Fruit fly (Drosophila melanogaster) whole organism, embryonic: ENCODE data around the gene cni.

Experiments
- Atf6 ChIP-seq: fragments of 200-800 bp; sonication (Bioruptor generic); IDR thresholded peaks from 2 replicates; pipeline ENCODE4 v1.3.6; 2022; ENCODE audit warnings: missing biosample characterization, missing genetic modification characterization
- Awh ChIP-seq: fragments of 200-800 bp; sonication (Bioruptor generic); IDR thresholded peaks from 2 replicates; pipeline ENCODE4, ENCODE4 v1.3.6; 2022; ENCODE audit warnings: missing biosample characterization, missing genetic modification characterization
- CG10366 ChIP-seq: fragments of 200-800 bp; sonication (Bioruptor generic); IDR thresholded peaks from 2 replicates; pipeline ENCODE4 v1.3.6; 2022; ENCODE audit warnings: missing biosample characterization, missing genetic modification characterization
- CG10431 ChIP-seq: fragments of 200-800 bp; sonication (Bioruptor generic); optimal IDR thresholded peaks from 3 replicates; lab custom pipeline; 2018; ENCODE audit warnings: missing biosample characterization, mild to moderate bottlenecking, missing genetic modification characterization
- CG10543 ChIP-seq: fragments of 200-800 bp; sonication (Bioruptor generic); optimal IDR thresholded peaks from 3 replicates; lab custom pipeline; 2017; ENCODE audit warnings: missing biosample characterization, mild to moderate bottlenecking, missing genetic modification characterization, moderate library complexity
- CG11247 ChIP-seq: fragments of 200-800 bp; sonication (Bioruptor generic); IDR thresholded peaks from 2 replicates; pipeline ENCODE4 v1.3.6; 2022; ENCODE audit warnings: missing biosample characterization, missing genetic modification characterization
- CG11504 ChIP-seq: fragments of 200-800 bp; sonication (Bioruptor generic); optimal IDR thresholded peaks from 3 replicates; lab custom pipeline; 2019; ENCODE audit warnings: missing biosample characterization, mild to moderate bottlenecking, missing genetic modification characterization, moderate library complexity
- CG12071 ChIP-seq: fragments of 200-800 bp; sonication (Bioruptor generic); optimal IDR thresholded peaks from 3 replicates; lab custom pipeline; 2018; ENCODE audit warnings: missing biosample characterization, mild to moderate bottlenecking, missing genetic modification characterization
- CG13424 ChIP-seq: fragments of 200-800 bp; sonication (Bioruptor generic); optimal IDR thresholded peaks from 2 replicates; lab custom pipeline; 2019; ENCODE audit warnings: missing biosample characterization, mild to moderate bottlenecking, missing genetic modification characterization, moderate library complexity
- CG15514 ChIP-seq: fragments of 200-800 bp; sonication (Bioruptor generic); optimal IDR thresholded peaks from 3 replicates; lab custom pipeline; 2017; ENCODE audit warnings: missing biosample characterization, missing genetic modification characterization, mild to moderate bottlenecking, moderate library complexity, missing genetic modification reagents
- CG17359 ChIP-seq: fragments of 200-800 bp; sonication (Bioruptor generic); optimal IDR thresholded peaks from 3 replicates; lab custom pipeline; 2018; ENCODE audit warnings: missing biosample characterization, mild to moderate bottlenecking, missing genetic modification characterization, moderate library complexity
- CG34376 ChIP-seq: fragments of 200-800 bp; sonication (Bioruptor generic); optimal IDR thresholded peaks from 2 replicates; lab custom pipeline; 2018; ENCODE audit warnings: missing biosample characterization, mild to moderate bottlenecking, missing genetic modification characterization
- CG42726 ChIP-seq: fragments of 200-800 bp; sonication (Bioruptor generic); IDR thresholded peaks from 2 replicates; pipeline ENCODE4 v1.3.6; 2022; ENCODE audit warnings: missing biosample characterization, missing genetic modification characterization; ENCODE audit not compliant: partially characterized antibody
- CG5180 ChIP-seq: fragments of 200-800 bp; sonication (Bioruptor generic); optimal IDR thresholded peaks from 3 replicates; lab custom pipeline; 2017; ENCODE audit warnings: missing biosample characterization, missing genetic modification characterization, mild to moderate bottlenecking, moderate library complexity, missing genetic modification reagents
- CG7556 ChIP-seq: fragments of 200-800 bp; sonication (Bioruptor generic); optimal IDR thresholded peaks from 2 replicates; lab custom pipeline; 2017; ENCODE audit warnings: missing biosample characterization, mild to moderate bottlenecking, missing genetic modification characterization
- CG8478 ChIP-seq: fragments of >200 bp; optimal IDR thresholded peaks from 2 replicates; lab custom pipeline; 2018
- CrebB ChIP-seq: fragments of 200-800 bp; sonication (Bioruptor generic); optimal IDR thresholded peaks from 3 replicates; lab custom pipeline; 2018; ENCODE audit warnings: missing biosample characterization, mild to moderate bottlenecking, missing genetic modification characterization
- E2f2 ChIP-seq: fragments of 200-800 bp; sonication (Bioruptor generic); IDR thresholded peaks from 2 replicates; pipeline ENCODE4 v1.3.6; 2022; ENCODE audit warnings: missing biosample characterization, missing genetic modification characterization
- Fer2 ChIP-seq: fragments of 200-800 bp; sonication (Bioruptor generic); optimal IDR thresholded peaks from 2 replicates; lab custom pipeline; 2018; ENCODE audit warnings: missing biosample characterization, mild to moderate bottlenecking, missing genetic modification characterization, moderate library complexity
- HHEX ChIP-seq: fragments of 200-800 bp; sonication (Bioruptor generic); optimal IDR thresholded peaks from 3 replicates; lab custom pipeline; 2017; ENCODE audit warnings: missing biosample characterization, mild to moderate bottlenecking, missing genetic modification characterization, missing genetic modification reagents
- Hmx ChIP-seq: fragments of 200-800 bp; sonication (Bioruptor generic); optimal IDR thresholded peaks from 2 replicates; lab custom pipeline; 2016; ENCODE audit warnings: missing biosample characterization, missing genetic modification characterization
- MTF-1 ChIP-seq: fragments of 200-800 bp; sonication (Bioruptor generic); optimal IDR thresholded peaks from 2 replicates; lab custom pipeline; 2018; ENCODE audit warnings: missing biosample characterization, mild to moderate bottlenecking, missing genetic modification characterization, borderline replicate concordance
- NC2α ChIP-seq: fragments of 200-800 bp; sonication (Bioruptor generic); optimal IDR thresholded peaks from 2 replicates; lab custom pipeline; 2016; ENCODE audit warnings: missing biosample characterization, missing genetic modification characterization
- NC2β ChIP-seq: fragments of 200-800 bp; sonication (Bioruptor generic); optimal IDR thresholded peaks from 2 replicates; lab custom pipeline; 2016; ENCODE audit warnings: missing biosample characterization, missing genetic modification characterization
- Neu2 ChIP-seq: fragments of 200-800 bp; sonication (Bioruptor generic); optimal IDR thresholded peaks from 3 replicates; lab custom pipeline; 2016; ENCODE audit warnings: missing biosample characterization, missing genetic modification characterization, borderline replicate concordance
- Trl ChIP-seq, 3 experiments: fragments of >200 bp in 2 of 3; fragments of 200-800 bp in 1 of 3; sonication (Bioruptor generic) in 1 of 3; optimal IDR thresholded peaks; 2 replicates in 1 of 3; 3 replicates in 2 of 3; lab custom pipeline; 2016 to 2017; ENCODE audit warnings: missing biosample characterization in 1 of 3, missing genetic modification characterization in 1 of 3
- al ChIP-seq: fragments of 200-800 bp; sonication (Bioruptor generic); IDR thresholded peaks from 2 replicates; pipeline ENCODE4 v1.3.6; 2022; ENCODE audit warnings: missing biosample characterization, missing genetic modification characterization
- ap ChIP-seq: fragments of 200-800 bp; sonication (Bioruptor generic); IDR thresholded peaks from 2 replicates; pipeline ENCODE4 v1.3.6; 2022; ENCODE audit warnings: missing biosample characterization, missing genetic modification characterization
- bcd ChIP-seq: fragments of 200-800 bp; sonication (Bioruptor generic); optimal IDR thresholded peaks from 2 replicates; lab custom pipeline; 2017; ENCODE audit warnings: missing biosample characterization, mild to moderate bottlenecking, missing genetic modification characterization
- chif ChIP-seq, 2 experiments: fragments of 200-800 bp; sonication (Bioruptor generic); optimal IDR thresholded peaks; 3 replicates each; lab custom pipeline; 2016; ENCODE audit warnings: missing biosample characterization in 2 of 2, missing genetic modification characterization in 2 of 2
- ci ChIP-seq: fragments of 200-800 bp; sonication (Bioruptor generic); IDR thresholded peaks from 3 replicates; pipeline ENCODE4 v1.3.6; 2022; ENCODE audit warnings: missing biosample characterization, missing genetic modification characterization
- danr ChIP-seq: fragments of 200-800 bp; sonication (Bioruptor generic); IDR thresholded peaks from 2 replicates; pipeline ENCODE4 v1.3.6; 2022; ENCODE audit warnings: missing biosample characterization, missing genetic modification characterization
- disco-r ChIP-seq: fragments of 200-800 bp; sonication (Bioruptor generic); optimal IDR thresholded peaks from 2 replicates; lab custom pipeline; 2016; ENCODE audit warnings: missing biosample characterization, missing genetic modification characterization
- fd3F ChIP-seq: fragments of 200-800 bp; sonication (Bioruptor generic); optimal IDR thresholded peaks from 2 replicates; lab custom pipeline; 2018; ENCODE audit warnings: missing biosample characterization, mild to moderate bottlenecking, missing genetic modification characterization, moderate library complexity
- fd96Cb ChIP-seq: fragments of 200-800 bp; sonication (Bioruptor generic); optimal IDR thresholded peaks from 2 replicates; lab custom pipeline; 2018; ENCODE audit warnings: missing biosample characterization, mild to moderate bottlenecking, missing genetic modification characterization, moderate library complexity
- gem ChIP-seq: fragments of 200-800 bp; sonication (Bioruptor generic); optimal IDR thresholded peaks from 2 replicates; lab custom pipeline; 2019; ENCODE audit warnings: missing biosample characterization, mild to moderate bottlenecking, missing genetic modification characterization, moderate library complexity
- grn ChIP-seq: fragments of 200-800 bp; sonication (Bioruptor generic); optimal IDR thresholded peaks from 3 replicates; lab custom pipeline; 2017; ENCODE audit warnings: missing biosample characterization, missing genetic modification characterization
- her ChIP-seq: fragments of 200-800 bp; sonication (Bioruptor generic); optimal IDR thresholded peaks from 2 replicates; lab custom pipeline; 2016; ENCODE audit warnings: missing biosample characterization, missing genetic modification characterization
- kni ChIP-seq: fragments of 200-800 bp; sonication (Bioruptor generic); optimal IDR thresholded peaks from 3 replicates; lab custom pipeline; 2017; ENCODE audit warnings: mild to moderate bottlenecking, missing biosample characterization, missing genetic modification reagents, missing genetic modification characterization
- lab ChIP-seq: fragments of 200-800 bp; sonication (Bioruptor generic); optimal IDR thresholded peaks from 3 replicates; lab custom pipeline; 2017; ENCODE audit warnings: missing biosample characterization, missing genetic modification characterization, mild to moderate bottlenecking, moderate library complexity, missing genetic modification reagents
- nau ChIP-seq: fragments of 200-800 bp; sonication (Bioruptor generic); optimal IDR thresholded peaks from 3 replicates; lab custom pipeline; 2017; ENCODE audit warnings: missing biosample characterization, mild to moderate bottlenecking, missing genetic modification characterization, missing genetic modification reagents
- org-1 ChIP-seq: fragments of 200-800 bp; sonication (Bioruptor generic); optimal IDR thresholded peaks from 2 replicates; lab custom pipeline; 2017; ENCODE audit warnings: missing biosample characterization, missing genetic modification characterization
- schlank ChIP-seq: fragments of 200-800 bp; sonication (Bioruptor generic); optimal IDR thresholded peaks from 2 replicates; lab custom pipeline; 2018; ENCODE audit warnings: missing biosample characterization, mild to moderate bottlenecking, missing genetic modification characterization
- slp2 ChIP-seq: fragments of 200-800 bp; sonication (Bioruptor generic); optimal IDR thresholded peaks from 2 replicates; lab custom pipeline; 2016; ENCODE audit warnings: missing biosample characterization, missing genetic modification characterization
- sr ChIP-seq: fragments of 200-800 bp; sonication (Bioruptor generic); IDR thresholded peaks from 3 replicates; pipeline ENCODE4 v1.3.6; 2022; ENCODE audit warnings: missing biosample characterization, missing genetic modification characterization
- unpg ChIP-seq: fragments of 200-800 bp; sonication (Bioruptor generic); optimal IDR thresholded peaks from 3 replicates; lab custom pipeline; 2018; ENCODE audit warnings: missing biosample characterization, mild to moderate bottlenecking, missing genetic modification characterization, moderate library complexity
- usp ChIP-seq: fragments of >200 bp; optimal IDR thresholded peaks from 2 replicates; lab custom pipeline; 2017; ENCODE audit warnings: missing biosample characterization, missing genetic modification characterization

Gene cni

dm6 chr2L:16317777-16318610 is 7.5 kb upstream of the cni start (continued):
- peak; percentile 53 for TF ChIP-seq gem
- no peak for TF ChIP-seq usp (GFP tag; lab: Kevin White, UChicago)
- no peak; the same call in 1 of the 2 replicates for TF ChIP-seq CG42726 (GFP tag; lab: Robert Waterston, UW)
- no peak for TF ChIP-seq fd96Cb (tag; lab: Kevin White, UChicago)
- peak; percentile 16; the same call in 1 of the 3 replicates for TF ChIP-seq sr (GFP tag; lab: Robert Waterston, UW)
- no peak for TF ChIP-seq NC2β (GFP tag; lab: Kevin White, UChicago)
- peak; percentile 77 for TF ChIP-seq kni (GFP tag; lab: Kevin White, UChicago)
- TF ChIP-seq Neu2: no peak
- peak; percentile 1 for TF ChIP-seq CG11504
- TF ChIP-seq CG15514 (GFP tag; lab: Kevin White, UChicago): peak; percentile 13
- TF ChIP-seq nau (GFP tag; lab: Kevin White, UChicago): peak; percentile 14
- peak; percentile 52 for TF ChIP-seq CG17359 (tag; lab: Kevin White, UChicago)
- peak; percentile 6 for TF ChIP-seq bcd (GFP tag; lab: Kevin White, UChicago)
- TF ChIP-seq ci (GFP tag; lab: Robert Waterston, UW): peak; percentile 70; the same call in 2 of the 3 replicates
- TF ChIP-seq NC2α (GFP tag; lab: Kevin White, UChicago): peak; percentile 10
- TF ChIP-seq ap: peak; percentile 11; the same call in 1 of the 2 replicates
- TF ChIP-seq E2f2 (GFP tag; lab: Robert Waterston, UW): 0 out of 2 replicates have a peak, but pooled peaks have one; percentile 19
- TF ChIP-seq MTF-1 (GFP tag; lab: Kevin White, UChicago): peak; percentile 70
- TF ChIP-seq CG7556: peak; percentile 55
- peak; percentile 73 for TF ChIP-seq lab (GFP tag; lab: Kevin White, UChicago)
- no peak for TF ChIP-seq Trl (optimal IDR thresholded peaks at IDR 0.05; lab: Kevin White, UChicago)
- TF ChIP-seq Trl (GFP tag; optimal IDR thresholded peaks at IDR 0.05; lab: Kevin White, UChicago): peak; percentile 64
- TF ChIP-seq grn: peak; percentile 13
- peak; percentile 34 for TF ChIP-seq her (GFP tag; lab: Kevin White, UChicago)
- peak; percentile 43 for TF ChIP-seq CrebB (tag; lab: Kevin White, UChicago)
- TF ChIP-seq Fer2 (tag; lab: Kevin White, UChicago): peak; percentile 12
- TF ChIP-seq schlank: peak; percentile 23
- TF ChIP-seq CG10431: peak; percentile 64
- TF ChIP-seq HHEX: peak; percentile 50
- TF ChIP-seq fd3F (GFP tag; lab: Kevin White, UChicago): peak; percentile 46
- peak; percentile 36; the same call in 1 of the 2 replicates for TF ChIP-seq danr
- TF ChIP-seq CG34376 (GFP tag; lab: Kevin White, UChicago): peak; percentile 17
- TF ChIP-seq CG8478 (lab: Kevin White, UChicago): no peak
- TF ChIP-seq CG10543 (GFP tag; lab: Kevin White, UChicago): peak; percentile 79
- peak; percentile 71 for TF ChIP-seq Atf6 (GFP tag; lab: Robert Waterston, UW)
- TF ChIP-seq CG13424 (tag; lab: Kevin White, UChicago): peak; percentile 26
- TF ChIP-seq CG12071 (GFP tag; lab: Kevin White, UChicago): peak; percentile 36
- TF ChIP-seq disco-r (GFP tag; lab: Kevin White, UChicago): no peak
- TF ChIP-seq CG5180 (GFP tag; lab: Kevin White, UChicago): peak; percentile 65
- no peak for TF ChIP-seq Hmx
- peak; percentile 51 for TF ChIP-seq CG11247
- TF ChIP-seq Awh (GFP tag; lab: Robert Waterston, UW): peak; percentile 77
- peak; percentile 50 for TF ChIP-seq unpg (GFP tag; lab: Kevin White, UChicago)
- TF ChIP-seq al (GFP tag; lab: Robert Waterston, UW): no peak
- TF ChIP-seq CG10366 (GFP tag; lab: Robert Waterston, UW): 0 out of 2 replicates have a peak, but pooled peaks have one; percentile 10
- no peak for TF ChIP-seq chif (GFP tag; optimal IDR thresholded peaks at IDR 0.05; lab: Kevin White, UChicago)
- TF ChIP-seq slp2 (GFP tag; lab: Kevin White, UChicago): peak; percentile 24
- TF ChIP-seq org-1 (GFP tag; lab: Kevin White, UChicago): peak; percentile 20
